Fruit fly (Drosophila melanogaster) whole organism, embryonic: ENCODE data around the gene side-III.

Experiments used
- BEAF-32 ChIP-seq: fragments of 200-800 bp; sonication (Bioruptor generic); optimal IDR thresholded peaks from 3 replicates; lab custom pipeline; 2017; ENCODE audit warnings: missing biosample characterization, missing genetic modification characterization, mild to moderate bottlenecking, moderate library complexity, missing genetic modification reagents
- Bgb ChIP-seq: fragments of 200-800 bp; sonication (Bioruptor generic); IDR thresholded peaks from 2 replicates; pipeline ENCODE4 v1.3.6; 2022; ENCODE audit warnings: missing biosample characterization, missing genetic modification characterization; ENCODE audit not compliant: partially characterized antibody
- CG10462 ChIP-seq: fragments of 200-800 bp; sonication (Bioruptor generic); optimal IDR thresholded peaks from 2 replicates; lab custom pipeline; 2016; ENCODE audit warnings: missing biosample characterization, missing genetic modification characterization
- CG10565 ChIP-seq: fragments of 200-800 bp; sonication (Bioruptor generic); optimal IDR thresholded peaks from 3 replicates; lab custom pipeline; 2016; ENCODE audit warnings: missing biosample characterization, mild to moderate bottlenecking, missing genetic modification characterization
- CG12219 ChIP-seq: fragments of 200-800 bp; sonication (Bioruptor generic); optimal IDR thresholded peaks from 3 replicates; lab custom pipeline; 2018; ENCODE audit warnings: missing biosample characterization, mild to moderate bottlenecking, missing genetic modification characterization
- CG12659 ChIP-seq: fragments of 200-800 bp; sonication (Bioruptor generic); optimal IDR thresholded peaks from 3 replicates; lab custom pipeline; 2017; ENCODE audit warnings: mild to moderate bottlenecking, missing biosample characterization, missing genetic modification reagents, missing genetic modification characterization
- CG15269 ChIP-seq: fragments of 200-800 bp; sonication (Bioruptor generic); optimal IDR thresholded peaks from 2 replicates; lab custom pipeline; 2018; ENCODE audit warnings: missing biosample characterization, mild to moderate bottlenecking, missing genetic modification characterization, moderate library complexity
- CG15479 ChIP-seq: fragments of 200-800 bp; sonication (Bioruptor generic); optimal IDR thresholded peaks from 3 replicates; lab custom pipeline; 2019; ENCODE audit warnings: missing biosample characterization, mild to moderate bottlenecking, missing genetic modification characterization, moderate library complexity
- CG17912 ChIP-seq: fragments of 200-800 bp; sonication (Bioruptor generic); optimal IDR thresholded peaks from 2 replicates; lab custom pipeline; 2018; ENCODE audit warnings: missing biosample characterization, mild to moderate bottlenecking, missing genetic modification characterization
- CG2116 ChIP-seq: fragments of 200-800 bp; sonication (Bioruptor generic); optimal IDR thresholded peaks from 3 replicates; lab custom pipeline; 2018; ENCODE audit warnings: missing biosample characterization, mild to moderate bottlenecking, missing genetic modification characterization
- CG30431 ChIP-seq: fragments of 200-800 bp; sonication (Bioruptor generic); optimal IDR thresholded peaks from 2 replicates; lab custom pipeline; 2017; ENCODE audit warnings: missing biosample characterization, missing genetic modification characterization
- CG31365 ChIP-seq: fragments of 200-800 bp; sonication (Bioruptor generic); optimal IDR thresholded peaks from 2 replicates; lab custom pipeline; 2018; ENCODE audit warnings: missing biosample characterization, mild to moderate bottlenecking, missing genetic modification characterization
- CG32532 ChIP-seq: fragments of 200-800 bp; sonication (Bioruptor generic); IDR thresholded peaks from 2 replicates; pipeline ENCODE4 v1.3.6; 2022; ENCODE audit warnings: missing biosample characterization, missing genetic modification characterization
- CG33557 ChIP-seq: fragments of 200-800 bp; sonication (Bioruptor generic); optimal IDR thresholded peaks from 2 replicates; lab custom pipeline; 2019; ENCODE audit warnings: missing biosample characterization, mild to moderate bottlenecking, missing genetic modification characterization, moderate library complexity
- CG4328 ChIP-seq: fragments of 200-800 bp; sonication (Bioruptor generic); optimal IDR thresholded peaks from 3 replicates; lab custom pipeline; 2017; ENCODE audit warnings: missing biosample characterization, missing genetic modification reagents, missing genetic modification characterization
- CG6272 ChIP-seq: fragments of 200-800 bp; sonication (Bioruptor generic); IDR thresholded peaks from 2 replicates; pipeline ENCODE4 v1.3.6; 2022; ENCODE audit warnings: missing biosample characterization, missing genetic modification characterization
- CG8924 ChIP-seq: fragments of 200-800 bp; optimal IDR thresholded peaks from 3 replicates; lab custom pipeline; 2019; ENCODE audit warnings: missing biosample characterization, mild to moderate bottlenecking, missing genetic modification characterization, moderate library complexity
- CG8944 ChIP-seq: fragments of 200-800 bp; sonication (Bioruptor generic); optimal IDR thresholded peaks from 3 replicates; lab custom pipeline; 2016; ENCODE audit warnings: missing biosample characterization, missing genetic modification characterization
- CG9817 ChIP-seq: fragments of 200-800 bp; sonication (Bioruptor generic); optimal IDR thresholded peaks from 2 replicates; lab custom pipeline; 2018; ENCODE audit warnings: missing biosample characterization, mild to moderate bottlenecking, missing genetic modification characterization, moderate library complexity
- CTCF ChIP-seq: fragments of 200-800 bp; sonication (Bioruptor generic); optimal IDR thresholded peaks from 2 replicates; lab custom pipeline; 2017; ENCODE audit warnings: missing biosample characterization, mild to moderate bottlenecking, missing genetic modification characterization, moderate library complexity
- Dbx ChIP-seq: fragments of 200-800 bp; sonication (Bioruptor generic); IDR thresholded peaks from 3 replicates; pipeline ENCODE4 v1.3.6; 2022; ENCODE audit warnings: missing biosample characterization, missing genetic modification characterization
- ERR ChIP-seq: fragments of 200-800 bp; sonication (Bioruptor generic); optimal IDR thresholded peaks from 2 replicates; lab custom pipeline; 2016; ENCODE audit warnings: missing biosample characterization, missing genetic modification characterization
- Fer3 ChIP-seq: fragments of 200-800 bp; sonication (Bioruptor generic); optimal IDR thresholded peaks from 2 replicates; lab custom pipeline; 2018; ENCODE audit warnings: missing biosample characterization, mild to moderate bottlenecking, missing genetic modification characterization, moderate library complexity
- GATAe ChIP-seq: fragments of 200-800 bp; sonication (Bioruptor generic); conservative IDR thresholded peaks from 2 replicates; pipeline ENCODE4 v1.3.6; 2022; ENCODE audit warnings: missing biosample characterization, missing genetic modification characterization
- Gug ChIP-seq: fragments of 200-800 bp; sonication (Bioruptor generic); IDR thresholded peaks from 4 replicates; pipeline ENCODE4 v1.3.6; 2022; ENCODE audit warnings: missing biosample characterization, missing genetic modification characterization
- Meics ChIP-seq: fragments of 200-800 bp; sonication (Bioruptor generic); optimal IDR thresholded peaks from 2 replicates; lab custom pipeline; 2017; ENCODE audit warnings: missing biosample characterization, mild to moderate bottlenecking, missing genetic modification characterization
- NFAT ChIP-seq: fragments of 200-800 bp; sonication (Bioruptor generic); IDR thresholded peaks from 2 replicates; pipeline ENCODE4 v1.3.6; 2022; ENCODE audit warnings: missing biosample characterization, missing genetic modification characterization
- NK7.1 ChIP-seq: fragments of 200-800 bp; sonication (Bioruptor generic); optimal IDR thresholded peaks from 3 replicates; lab custom pipeline; 2016; ENCODE audit warnings: missing biosample characterization, missing genetic modification characterization
- TFAM ChIP-seq: fragments of 200-800 bp; sonication (Bioruptor generic); optimal IDR thresholded peaks from 2 replicates; lab custom pipeline; 2017; ENCODE audit warnings: missing biosample characterization, missing genetic modification characterization, inconsistent platforms
- Trl ChIP-seq, 3 experiments: fragments of >200 bp in 2 of 3; fragments of 200-800 bp in 1 of 3; sonication (Bioruptor generic) in 1 of 3; optimal IDR thresholded peaks; 2 replicates in 1 of 3; 3 replicates in 2 of 3; lab custom pipeline; 2016 to 2017; ENCODE audit warnings: missing biosample characterization in 1 of 3, missing genetic modification characterization in 1 of 3
- Xbp1 ChIP-seq: fragments of 200-800 bp; sonication (Bioruptor generic); optimal IDR thresholded peaks from 3 replicates; lab custom pipeline; 2016; ENCODE audit warnings: missing biosample characterization, mild to moderate bottlenecking, missing genetic modification characterization
- ap ChIP-seq: fragments of 200-800 bp; sonication (Bioruptor generic); IDR thresholded peaks from 2 replicates; pipeline ENCODE4 v1.3.6; 2022; ENCODE audit warnings: missing biosample characterization, missing genetic modification characterization
- az2 ChIP-seq: fragments of 200-800 bp; sonication (Bioruptor generic); optimal IDR thresholded peaks from 3 replicates; lab custom pipeline; 2016; ENCODE audit warnings: missing biosample characterization, missing genetic modification characterization
- bowl ChIP-seq: fragments of 200-800 bp; sonication (Bioruptor generic); IDR thresholded peaks from 2 replicates; pipeline ENCODE4 v1.3.6; 2022; ENCODE audit warnings: missing biosample characterization, missing genetic modification characterization
- cas ChIP-seq: fragments of 200-800 bp; sonication (Bioruptor generic); IDR thresholded peaks from 2 replicates; pipeline ENCODE4 v1.3.6; 2022; ENCODE audit warnings: missing biosample characterization, missing genetic modification characterization
- crc ChIP-seq: fragments of 200-800 bp; sonication (Bioruptor generic); optimal IDR thresholded peaks from 2 replicates; lab custom pipeline; 2016; ENCODE audit warnings: missing biosample characterization, missing genetic modification characterization
- cwo ChIP-seq: fragments of 200-800 bp; sonication (Bioruptor generic); optimal IDR thresholded peaks from 3 replicates; lab custom pipeline; 2017; ENCODE audit warnings: missing biosample characterization, missing genetic modification characterization, mild to moderate bottlenecking, moderate library complexity, missing genetic modification reagents
- disco-r ChIP-seq: fragments of 200-800 bp; sonication (Bioruptor generic); optimal IDR thresholded peaks from 2 replicates; lab custom pipeline; 2016; ENCODE audit warnings: missing biosample characterization, missing genetic modification characterization
- dmrt11E ChIP-seq: fragments of 200-800 bp; sonication (Bioruptor generic); optimal IDR thresholded peaks from 3 replicates; lab custom pipeline; 2018; ENCODE audit warnings: missing biosample characterization, mild to moderate bottlenecking, missing genetic modification characterization, moderate library complexity
- grn ChIP-seq: fragments of 200-800 bp; sonication (Bioruptor generic); optimal IDR thresholded peaks from 3 replicates; lab custom pipeline; 2017; ENCODE audit warnings: missing biosample characterization, missing genetic modification characterization
- hth ChIP-seq: fragments of >200 bp; optimal IDR thresholded peaks from 2 replicates; lab custom pipeline; 2017; ENCODE audit warnings: inconsistent platforms
- ind ChIP-seq: fragments of 200-800 bp; sonication (Bioruptor generic); optimal IDR thresholded peaks from 3 replicates; lab custom pipeline; 2016; ENCODE audit warnings: missing biosample characterization, missing genetic modification characterization
- kay ChIP-seq: fragments of 200-800 bp; sonication (Bioruptor generic); optimal IDR thresholded peaks from 2 replicates; lab custom pipeline; 2016; ENCODE audit warnings: missing biosample characterization, missing genetic modification characterization
- mirr ChIP-seq: fragments of 200-800 bp; sonication (Bioruptor generic); optimal IDR thresholded peaks from 3 replicates; lab custom pipeline; 2018; ENCODE audit warnings: missing biosample characterization, mild to moderate bottlenecking, missing genetic modification characterization
- nerfin-2 ChIP-seq: fragments of 200-800 bp; sonication (Bioruptor generic); IDR thresholded peaks from 2 replicates; pipeline ENCODE4 v1.3.6; 2022; ENCODE audit warnings: missing biosample characterization, missing genetic modification characterization; ENCODE audit not compliant: partially characterized antibody
- repo ChIP-seq: fragments of 200-800 bp; sonication (Bioruptor generic); optimal IDR thresholded peaks from 2 replicates; lab custom pipeline; 2016; ENCODE audit warnings: missing biosample characterization, missing genetic modification characterization
- rib ChIP-seq: fragments of 200-800 bp; sonication (Bioruptor generic); IDR thresholded peaks from 2 replicates; pipeline ENCODE4 v1.3.6; 2022; ENCODE audit warnings: missing biosample characterization, missing genetic modification characterization
- sc ChIP-seq, 3 experiments: fragments of >200 bp in 2 of 3; fragments of 200-800 bp in 1 of 3; sonication (Bioruptor generic) in 1 of 3; optimal IDR thresholded peaks; 2 replicates in 2 of 3; 3 replicates in 1 of 3; lab custom pipeline; 2017; ENCODE audit warnings: mild to moderate bottlenecking in 1 of 3, missing biosample characterization in 1 of 3, missing genetic modification characterization in 1 of 3, missing genetic modification reagents in 1 of 3
- vnd ChIP-seq: fragments of 200-800 bp; sonication (Bioruptor generic); IDR thresholded peaks from 3 replicates; pipeline ENCODE4 v1.3.6; 2022; ENCODE audit warnings: missing biosample characterization, missing genetic modification characterization; ENCODE audit not compliant: partially characterized antibody
- vvl ChIP-seq: fragments of 200-800 bp; sonication (Bioruptor generic); IDR thresholded peaks from 2 replicates; pipeline ENCODE4 v1.3.6; 2022; ENCODE audit warnings: missing biosample characterization, missing genetic modification characterization
- zfh1 ChIP-seq: fragments of 200-800 bp; sonication (Bioruptor generic); IDR thresholded peaks from 3 replicates; pipeline ENCODE4 v1.3.6; 2022; ENCODE audit warnings: missing biosample characterization, missing genetic modification characterization

Gene side-III

DNA sequence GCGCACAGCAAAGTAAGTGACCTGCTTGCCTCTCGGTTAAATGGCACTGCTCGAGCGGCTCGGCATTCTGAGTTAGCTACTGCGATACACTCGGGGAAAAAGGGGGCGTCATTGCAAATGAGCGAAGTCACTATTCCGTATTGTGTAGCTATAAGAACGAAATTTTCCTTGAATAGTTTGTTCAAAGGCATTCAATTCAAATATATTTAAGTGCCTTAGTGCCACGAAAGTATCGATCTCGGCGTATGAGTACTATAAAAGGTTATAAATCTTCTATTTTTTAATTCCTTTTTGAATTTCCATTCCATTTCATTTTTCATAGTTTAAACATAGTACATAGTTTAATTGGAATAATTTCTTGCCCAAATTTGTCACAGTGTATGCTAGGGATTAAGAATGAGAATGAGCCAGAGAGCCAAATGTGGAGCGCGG is 38.9 kb upstream of the side-III start (continued):
- TF ChIP-seq CG8944: peak; percentile 26
- no peak for TF ChIP-seq kay (GFP tag; lab: Kevin White, UChicago)
- TF ChIP-seq Dbx (GFP tag; lab: Robert Waterston, UW): no peak
- TF ChIP-seq CG12659 (GFP tag; lab: Kevin White, UChicago): peak; percentile 48
- TF ChIP-seq cwo: peak; percentile 50
- TF ChIP-seq ERR: no peak
- TF ChIP-seq rib: no peak
- TF ChIP-seq CG32532 (GFP tag; lab: Robert Waterston, UW): no peak
- TF ChIP-seq CG12219 (GFP tag; lab: Kevin White, UChicago): peak; percentile 50
- TF ChIP-seq CG8924 (tag; lab: Kevin White, UChicago): peak; percentile 58
- no peak for TF ChIP-seq Gug (GFP tag; lab: Robert Waterston, UW)
- no peak for TF ChIP-seq CG6272 (GFP tag; lab: Robert Waterston, UW)
- no peak for TF ChIP-seq mirr (GFP tag; lab: Kevin White, UChicago)
- TF ChIP-seq NK7.1 (GFP tag; lab: Kevin White, UChicago): no peak
- TF ChIP-seq nerfin-2 (GFP tag; lab: Robert Waterston, UW): no peak
- TF ChIP-seq cas (GFP tag; lab: Robert Waterston, UW): no peak
- peak; percentile 10 for TF ChIP-seq CG9817
- peak; percentile 39; the same call in 1 of the 2 replicates for TF ChIP-seq vvl (GFP tag; lab: Robert Waterston, UW)
- no peak for TF ChIP-seq CG10462
- peak; percentile 27 for TF ChIP-seq CG4328 (GFP tag; lab: Kevin White, UChicago)
- TF ChIP-seq Meics (GFP tag; lab: Kevin White, UChicago): peak; percentile 65
- peak; percentile 6 for TF ChIP-seq dmrt11E (tag; lab: Kevin White, UChicago)
- TF ChIP-seq NFAT (GFP tag; lab: Robert Waterston, UW): no peak
- peak; percentile 54 for TF ChIP-seq ind (GFP tag; lab: Kevin White, UChicago)
- no peak for TF ChIP-seq Bgb (GFP tag; lab: Robert Waterston, UW)
- TF ChIP-seq hth (lab: Kevin White, UChicago): no peak
- TF ChIP-seq BEAF-32: no peak
- TF ChIP-seq zfh1 (GFP tag; lab: Robert Waterston, UW): peak; percentile 51; the same call in 1 of the 3 replicates
- no peak for TF ChIP-seq bowl (GFP tag; lab: Robert Waterston, UW)
- TF ChIP-seq crc: peak; percentile 5
- TF ChIP-seq repo (GFP tag; lab: Kevin White, UChicago): peak; percentile 4
- no peak for TF ChIP-seq Trl (optimal IDR thresholded peaks at IDR 0.05; lab: Kevin White, UChicago)
- no peak for TF ChIP-seq Trl (GFP tag; optimal IDR thresholded peaks at IDR 0.05; lab: Kevin White, UChicago)
- TF ChIP-seq CG30431 (GFP tag; lab: Kevin White, UChicago): peak; percentile 9
- no peak for TF ChIP-seq vnd
- no peak for TF ChIP-seq CG10565 (GFP tag; lab: Kevin White, UChicago)
- peak; percentile 21 for TF ChIP-seq CG2116 (GFP tag; lab: Kevin White, UChicago)
- TF ChIP-seq az2 (GFP tag; lab: Kevin White, UChicago): peak; percentile 57
- TF ChIP-seq Fer3: peak; percentile 35
- no peak for TF ChIP-seq CG17912 (GFP tag; lab: Kevin White, UChicago)
- TF ChIP-seq GATAe (GFP tag; lab: Robert Waterston, UW): no peak
- peak; percentile 29 for TF ChIP-seq Xbp1 (GFP tag; lab: Kevin White, UChicago)
- TF ChIP-seq CG33557 (GFP tag; lab: Kevin White, UChicago): no peak
- no peak for TF ChIP-seq CG31365 (tag; lab: Kevin White, UChicago)
- no peak for TF ChIP-seq CTCF (GFP tag; lab: Kevin White, UChicago)
- TF ChIP-seq sc (optimal IDR thresholded peaks at IDR 0.05; lab: Kevin White, UChicago): no peak
- TF ChIP-seq sc (GFP tag; optimal IDR thresholded peaks at IDR 0.05; lab: Kevin White, UChicago): no peak
- TF ChIP-seq TFAM (GFP tag; lab: Kevin White, UChicago): no peak
- TF ChIP-seq grn (GFP tag; lab: Kevin White, UChicago): no peak
- TF ChIP-seq disco-r (GFP tag; lab: Kevin White, UChicago): peak; percentile 5
- TF ChIP-seq CG15479 (GFP tag; lab: Kevin White, UChicago): no peak
- no peak for TF ChIP-seq ap (GFP tag; lab: Robert Waterston, UW)
- TF ChIP-seq CG15269 (tag; lab: Kevin White, UChicago): peak; percentile 64
